Worm (Caenorhabditis elegans) whole organism, young adult: ENCODE data around the gene Y45G12B.3.

Experiments
- B0336.3 ChIP-seq: fragments of 200-800 bp; sonication (Bioruptor generic); IDR thresholded peaks from 2 replicates; pipeline ENCODE4 v1.3.6; 2022; ENCODE audit warnings: missing genetic modification characterization, missing compliant biosample characterization
- akir-1 ChIP-seq: fragments of 200-800 bp; sonication (Bioruptor generic); optimal IDR thresholded peaks from 2 replicates; lab custom pipeline; 2018; ENCODE audit warnings: mild to moderate bottlenecking, missing genetic modification characterization, moderate library complexity, missing compliant biosample characterization
- dpl-1 ChIP-seq: fragments of 150-350 bp; optimal IDR thresholded peaks from 2 replicates; lab custom pipeline; 2014; ENCODE audit warnings: missing biosample characterization, missing genetic modification reagents, missing genetic modification characterization
- mxl-1 ChIP-seq: sonication (generic microtip); optimal IDR thresholded peaks from 2 replicates; lab custom pipeline; 2016; ENCODE audit warnings: missing genetic modification characterization, missing compliant biosample characterization
- snpc-4 ChIP-seq, 5 experiments: fragments of 150-350 bp in 1 of 5; sonication (generic microtip) in 4 of 5; optimal IDR thresholded peaks; 2 replicates each; lab custom pipeline; 2014 to 2018; ENCODE audit warnings: missing genetic modification characterization in 5 of 5, missing biosample characterization in 3 of 5, antibody characterized with exemption in 2 of 5, mild to moderate bottlenecking in 2 of 5, missing compliant biosample characterization in 2 of 5, missing genotype in 2 of 5, moderate library complexity in 2 of 5, missing genetic modification reagents in 1 of 5

DNA sequence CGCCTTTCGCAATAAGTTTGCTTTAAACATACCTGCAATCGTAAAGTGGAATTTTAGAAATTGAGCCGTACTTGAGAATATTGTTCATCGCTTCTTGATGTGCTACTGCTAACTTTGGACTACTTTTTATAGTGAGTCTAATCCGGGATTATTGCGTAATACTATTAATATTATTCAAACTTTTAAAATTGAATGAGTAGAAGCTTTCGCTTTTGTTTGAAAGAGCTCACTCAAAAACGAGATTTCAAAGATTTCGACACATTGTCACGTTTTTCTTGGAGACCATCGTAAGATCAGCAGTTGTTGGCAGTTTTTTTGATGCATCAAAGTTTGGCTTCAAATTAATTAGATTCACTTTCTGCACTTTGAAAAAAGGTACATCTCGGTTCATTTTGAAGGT, 17.5 kb upstream of the Y45G12B.3 start, which contains the start of gene srt-28:
- TF ChIP-seq dpl-1: no peak
- TF ChIP-seq mxl-1 (tag; lab: Kevin White, UChicago): no peak
- no peak for TF ChIP-seq B0336.3 (GFP tag; lab: Robert Waterston, UW)
- no peak for TF ChIP-seq snpc-4 (GFP tag; optimal IDR thresholded peaks at IDR 0.05; lab: Kevin White, UChicago)
- TF ChIP-seq snpc-4 (tag; optimal IDR thresholded peaks at IDR 0.05; lab: Kevin White, UChicago): no peak
- no peak for TF ChIP-seq akir-1
